Worm (Caenorhabditis elegans) whole organism, L1 larva: ENCODE results near the gene ctps-1.

Experiments used
- C04F5.9 ChIP-seq: sonication (generic microtip); optimal IDR thresholded peaks from 2 replicates; lab custom pipeline; 2016; ENCODE audit warnings: missing genetic modification characterization, missing compliant biosample characterization
- C16A3.4 ChIP-seq: fragments of 150-350 bp; optimal IDR thresholded peaks from 2 replicates; lab custom pipeline; 2014; ENCODE audit warnings: missing biosample characterization, missing genetic modification characterization
- alr-1 ChIP-seq: fragments of 200-800 bp; sonication (Bioruptor generic); optimal IDR thresholded peaks from 2 replicates; lab custom pipeline; 2018; ENCODE audit warnings: borderline replicate concordance, mild to moderate bottlenecking, missing genetic modification characterization, missing compliant biosample characterization
- aly-2 ChIP-seq: fragments of 150-350 bp; optimal IDR thresholded peaks from 2 replicates; lab custom pipeline; 2014; ENCODE audit warnings: missing biosample characterization, missing genetic modification characterization
- blmp-1 ChIP-seq: fragments of 150-350 bp; optimal IDR thresholded peaks from 2 replicates; lab custom pipeline; 2014; ENCODE audit warnings: missing biosample characterization, missing genetic modification characterization
- ceh-63 ChIP-seq: fragments of 200-800 bp; sonication (Bioruptor generic); optimal IDR thresholded peaks from 2 replicates; lab custom pipeline; 2018; ENCODE audit warnings: mild to moderate bottlenecking, missing genetic modification characterization, missing compliant biosample characterization
- ceh-82 ChIP-seq, 3 experiments: fragments of 150-350 bp in 1 of 3; sonication (generic microtip) in 2 of 3; optimal IDR thresholded peaks; 2 replicates each; lab custom pipeline; 2014 to 2017; ENCODE audit warnings: missing biosample characterization in 3 of 3, missing genetic modification characterization in 3 of 3
- ceh-88 ChIP-seq: fragments of 200-800 bp; sonication (Bioruptor generic); IDR thresholded peaks from 2 replicates; pipeline ENCODE4 v1.3.6; 2022; ENCODE audit warnings: missing genetic modification characterization, missing compliant biosample characterization
- ceh-90 ChIP-seq: sonication (generic microtip); optimal IDR thresholded peaks from 2 replicates; lab custom pipeline; 2016; ENCODE audit warnings: missing genetic modification characterization, missing compliant biosample characterization
- ces-1 ChIP-seq: fragments of 150-350 bp; optimal IDR thresholded peaks from 2 replicates; lab custom pipeline; 2014; ENCODE audit warnings: missing biosample characterization, missing genetic modification reagents, missing genetic modification characterization
- dpl-1 ChIP-seq, 3 experiments: fragments of 150-350 bp in 2 of 3; sonication (generic microtip) in 1 of 3; optimal IDR thresholded peaks; 2 replicates each; lab custom pipeline; 2014 to 2017; ENCODE audit warnings: missing biosample characterization in 3 of 3, missing genetic modification characterization in 3 of 3, missing genetic modification reagents in 3 of 3
- efl-1 ChIP-seq, 4 experiments: fragments of 150-350 bp; optimal IDR thresholded peaks in 3 of 4; peaks in 1 of 4; 1 replicate in 1 of 4; 2 replicates in 3 of 4; lab custom pipeline; 2014; ENCODE audit warnings: missing biosample characterization in 2 of 4, missing genetic modification characterization in 2 of 4, missing genetic modification reagents in 2 of 4
- efl-3 ChIP-seq: fragments of 200-800 bp; sonication (Bioruptor generic); optimal IDR thresholded peaks from 2 replicates; lab custom pipeline; 2018; ENCODE audit warnings: mild to moderate bottlenecking, missing genetic modification characterization, missing compliant biosample characterization
- elt-2 ChIP-seq: sonication (generic microtip); optimal IDR thresholded peaks from 2 replicates; lab custom pipeline; 2016; ENCODE audit warnings: missing genetic modification characterization, mild to moderate bottlenecking, inconsistent platforms, missing compliant biosample characterization, missing genetic modification reagents
- fkh-8 ChIP-seq: sonication (generic microtip); optimal IDR thresholded peaks from 2 replicates; lab custom pipeline; 2016; ENCODE audit warnings: mild to moderate bottlenecking, missing genetic modification characterization, missing compliant biosample characterization
- hlh-4 ChIP-seq: sonication (generic microtip); optimal IDR thresholded peaks from 2 replicates; lab custom pipeline; 2016; ENCODE audit warnings: mild to moderate bottlenecking, missing genetic modification characterization, missing compliant biosample characterization
- hpl-2 ChIP-seq: fragments of 150-350 bp; optimal IDR thresholded peaks from 2 replicates; lab custom pipeline; 2014; ENCODE audit warnings: missing biosample characterization, missing genetic modification reagents, missing genetic modification characterization
- isw-1 ChIP-seq: fragments of 200-800 bp; sonication (Bioruptor generic); IDR thresholded peaks from 2 replicates; pipeline ENCODE4 v1.3.6; 2022; ENCODE audit warnings: missing genetic modification characterization, missing compliant biosample characterization
- jun-1 ChIP-seq: fragments of 150-350 bp; optimal IDR thresholded peaks from 2 replicates; lab custom pipeline; 2014; ENCODE audit warnings: missing biosample characterization, missing genetic modification reagents, missing genetic modification characterization
- lin-14 ChIP-seq: fragments of 200-800 bp; sonication (Bioruptor generic); optimal IDR thresholded peaks from 2 replicates; lab custom pipeline; 2018; ENCODE audit warnings: mild to moderate bottlenecking, missing genetic modification characterization, moderate library complexity, missing compliant biosample characterization
- lin-15B ChIP-seq: fragments of 150-350 bp; sonication (generic microtip); optimal IDR thresholded peaks from 3 replicates; lab custom pipeline; 2014; ENCODE audit warnings: missing biosample characterization, missing genetic modification characterization
- lir-3 ChIP-seq: sonication (generic microtip); optimal IDR thresholded peaks from 2 replicates; lab custom pipeline; 2016; ENCODE audit warnings: mild to moderate bottlenecking, missing genetic modification characterization, moderate library complexity, missing compliant biosample characterization; ENCODE audit not compliant: poor library complexity
- lsy-2 ChIP-seq, 2 experiments: fragments of 150-350 bp; optimal IDR thresholded peaks; 2 replicates each; lab custom pipeline; 2014; ENCODE audit warnings: missing biosample characterization in 2 of 2, missing genetic modification characterization in 2 of 2
- mab-9 ChIP-seq: fragments of 200-800 bp; sonication (Bioruptor generic); IDR thresholded peaks from 2 replicates; pipeline ENCODE4 v1.3.6; 2022; ENCODE audit warnings: missing genetic modification reagents, missing genetic modification characterization, missing compliant biosample characterization
- mdl-1 ChIP-seq, 2 experiments: fragments of 150-350 bp; optimal IDR thresholded peaks; 2 replicates each; lab custom pipeline; 2014 to 2017; ENCODE audit warnings: missing biosample characterization in 2 of 2, missing genetic modification characterization in 2 of 2, inconsistent platforms in 1 of 2
- mef-2 ChIP-seq: fragments of 150-350 bp; optimal IDR thresholded peaks from 2 replicates; lab custom pipeline; 2014; ENCODE audit warnings: missing biosample characterization, missing genetic modification characterization
- nhr-11 ChIP-seq: fragments of 150-350 bp; optimal IDR thresholded peaks from 2 replicates; lab custom pipeline; 2014; ENCODE audit warnings: missing biosample characterization, missing genetic modification characterization
- nhr-19 ChIP-seq: fragments of 200-800 bp; sonication (Bioruptor generic); conservative IDR thresholded peaks from 2 replicates; pipeline ENCODE4 v1.3.6; 2022; ENCODE audit warnings: missing genetic modification characterization, missing compliant biosample characterization
- nhr-20 ChIP-seq: sonication (generic microtip); optimal IDR thresholded peaks from 2 replicates; lab custom pipeline; 2016; ENCODE audit warnings: mild to moderate bottlenecking, missing genetic modification characterization, missing compliant biosample characterization
- nhr-237 ChIP-seq: fragments of 150-350 bp; optimal IDR thresholded peaks from 2 replicates; lab custom pipeline; 2014; ENCODE audit warnings: missing biosample characterization, missing genetic modification characterization
- nhr-28 ChIP-seq: fragments of 150-350 bp; optimal IDR thresholded peaks from 2 replicates; lab custom pipeline; 2014; ENCODE audit warnings: missing biosample characterization, missing genetic modification characterization
- nhr-47 ChIP-seq: sonication (generic microtip); optimal IDR thresholded peaks from 2 replicates; lab custom pipeline; 2016; ENCODE audit warnings: mild to moderate bottlenecking, missing genetic modification characterization, moderate library complexity, missing compliant biosample characterization
- nhr-77 ChIP-seq: fragments of 150-350 bp; optimal IDR thresholded peaks from 2 replicates; lab custom pipeline; 2014; ENCODE audit warnings: missing biosample characterization, missing genetic modification characterization
- nhr-85 ChIP-seq: sonication (generic microtip); peaks from one replicate; lab custom pipeline; 2016; ENCODE audit warnings: missing genetic modification characterization, inconsistent platforms, missing compliant biosample characterization
- nhr-90 ChIP-seq: sonication (generic microtip); optimal IDR thresholded peaks from 2 replicates; lab custom pipeline; 2016; ENCODE audit warnings: mild to moderate bottlenecking, missing genetic modification characterization, missing compliant biosample characterization; ENCODE audit not compliant: poor library complexity
- pag-3 ChIP-seq: sonication (generic microtip); optimal IDR thresholded peaks from 2 replicates; lab custom pipeline; 2017; ENCODE audit warnings: missing genetic modification characterization, mild to moderate bottlenecking, missing compliant biosample characterization, antibody characterized with exemption, borderline replicate concordance; ENCODE audit not compliant: insufficient read depth
- pqm-1 ChIP-seq: sonication (generic microtip); optimal IDR thresholded peaks from 3 replicates; lab custom pipeline; 2017; ENCODE audit warnings: missing biosample characterization, missing genetic modification characterization
- snpc-4 ChIP-seq: fragments of 150-350 bp; optimal IDR thresholded peaks from 2 replicates; lab custom pipeline; 2014; ENCODE audit warnings: missing biosample characterization, missing genetic modification characterization
- snu-23 ChIP-seq: sonication (generic microtip); optimal IDR thresholded peaks from 2 replicates; lab custom pipeline; 2016; ENCODE audit warnings: missing genetic modification characterization, missing compliant biosample characterization
- sup-37 ChIP-seq: fragments of 200-800 bp; sonication (Bioruptor generic); optimal IDR thresholded peaks from 2 replicates; lab custom pipeline; 2018; ENCODE audit warnings: mild to moderate bottlenecking, missing genetic modification characterization, missing compliant biosample characterization
- swsn-7 ChIP-seq: sonication (generic microtip); optimal IDR thresholded peaks from 2 replicates; lab custom pipeline; 2016; ENCODE audit warnings: missing genetic modification characterization, missing compliant biosample characterization
- tbx-2 ChIP-seq: sonication (generic microtip); optimal IDR thresholded peaks from 2 replicates; lab custom pipeline; 2016; ENCODE audit warnings: missing genetic modification characterization, missing compliant biosample characterization
- tlp-1 ChIP-seq: fragments of 150-350 bp; optimal IDR thresholded peaks from 2 replicates; lab custom pipeline; 2014; ENCODE audit warnings: missing biosample characterization, missing genetic modification characterization
- unc-130 ChIP-seq: fragments of 150-350 bp; optimal IDR thresholded peaks from 2 replicates; lab custom pipeline; 2017; ENCODE audit warnings: missing biosample characterization, missing genetic modification characterization, inconsistent platforms
- unc-30 ChIP-seq: sonication (generic microtip); optimal IDR thresholded peaks from 2 replicates; lab custom pipeline; 2017; ENCODE audit warnings: missing biosample characterization, missing genetic modification characterization
- unc-62 ChIP-seq: fragments of 150-350 bp; optimal IDR thresholded peaks from 2 replicates; lab custom pipeline; 2014; ENCODE audit warnings: missing biosample characterization, missing genetic modification reagents, missing genetic modification characterization
- unc-86 ChIP-seq: sonication (generic microtip); optimal IDR thresholded peaks from 2 replicates; lab custom pipeline; 2016; ENCODE audit warnings: missing genetic modification characterization, missing compliant biosample characterization
- vab-15 ChIP-seq: sonication (generic microtip); optimal IDR thresholded peaks from 2 replicates; lab custom pipeline; 2017; ENCODE audit warnings: missing genotype, mild to moderate bottlenecking, missing genetic modification characterization, missing compliant biosample characterization
- xbp-1 ChIP-seq: sonication (generic microtip); optimal IDR thresholded peaks from 2 replicates; lab custom pipeline; 2016; ENCODE audit warnings: missing genetic modification characterization, missing compliant biosample characterization
- zip-4 ChIP-seq: fragments of 200-800 bp; sonication (Bioruptor generic); optimal IDR thresholded peaks from 2 replicates; lab custom pipeline; 2018; ENCODE audit warnings: mild to moderate bottlenecking, missing genetic modification characterization, moderate library complexity, missing compliant biosample characterization
- ztf-11 ChIP-seq, 2 experiments: sonication (generic microtip); optimal IDR thresholded peaks; 2 replicates each; lab custom pipeline; 2016 to 2017; ENCODE audit warnings: missing genetic modification characterization in 2 of 2, missing biosample characterization in 1 of 2, missing compliant biosample characterization in 1 of 2
- ztf-4 ChIP-seq: fragments of 150-350 bp; optimal IDR thresholded peaks from 2 replicates; lab custom pipeline; 2014; ENCODE audit warnings: missing biosample characterization, missing genetic modification characterization

Gene ctps-1

DNA sequence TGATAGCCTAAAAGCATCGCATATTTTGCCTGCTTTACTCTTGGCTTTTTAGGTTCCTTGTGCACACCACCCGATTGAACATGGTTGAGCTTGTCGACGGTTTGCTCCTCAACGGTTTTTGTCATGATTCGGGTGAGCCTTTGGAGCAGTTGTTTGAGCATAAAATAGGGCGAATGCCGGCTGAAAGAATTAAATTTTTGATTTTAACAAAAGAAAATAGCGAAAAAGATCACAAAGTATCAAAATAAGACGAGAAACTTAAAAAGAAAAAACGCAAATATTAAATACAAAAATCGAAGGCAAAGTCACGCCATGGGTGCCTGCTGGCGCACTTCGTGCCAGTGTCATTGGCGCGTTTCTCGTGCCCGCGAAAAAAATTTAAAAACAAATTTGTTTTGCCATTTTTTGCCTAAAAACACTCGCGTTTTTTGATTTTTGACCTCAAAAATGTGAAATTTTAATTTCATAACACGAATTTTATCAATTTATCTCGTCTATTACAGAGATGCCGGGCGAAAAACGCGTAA lies at the start of gene ctps-1, which contains the start of gene pus-1:
Gene ctps-1 (plus strand): TSS at position 51 of the 527 bp plus-strand sequence.
Gene pus-1 (minus strand): TSS at position 125 of the 527 bp plus-strand sequence.
- TF ChIP-seq tlp-1 (tag; lab: Kevin White, UChicago) = no peak
- TF ChIP-seq ztf-11 (tag; optimal IDR thresholded peaks at IDR 0.05; lab: Kevin White, UChicago) = peak in 1 of 2 experiments; percentile 19
- peak; percentile 79 to 81 for TF ChIP-seq lsy-2 (tag; optimal IDR thresholded peaks at IDR 0.05; lab: Kevin White, UChicago)
- TF ChIP-seq nhr-47 (tag; lab: Kevin White, UChicago) = peak; percentile 87
- TF ChIP-seq hlh-4 (tag; lab: Kevin White, UChicago) = no peak
- no peak for TF ChIP-seq unc-62 (GFP tag; lab: Kevin White, UChicago)
- peak; percentile 27 for TF ChIP-seq unc-86 (tag; lab: Kevin White, UChicago)
- peak; percentile 73 to 83 (median 81) for TF ChIP-seq dpl-1 (GFP tag; optimal IDR thresholded peaks at IDR 0.05; lab: Kevin White, UChicago)
- TF ChIP-seq jun-1 (tag; lab: Kevin White, UChicago) = peak; percentile 33
- TF ChIP-seq aly-2 (tag; lab: Kevin White, UChicago) = peak; percentile 40
- no peak for TF ChIP-seq alr-1 (tag; lab: Kevin White, UChicago)
- TF ChIP-seq nhr-237 (tag; lab: Kevin White, UChicago) = no peak
- TF ChIP-seq C04F5.9 = no peak
- TF ChIP-seq lin-15B (tag; lab: Kevin White, UChicago) = peak; percentile 36
- TF ChIP-seq elt-2 (tag; lab: Kevin White, UChicago) = peak; percentile 18
- TF ChIP-seq xbp-1 (tag; lab: Kevin White, UChicago) = peak; percentile 63
- no peak for TF ChIP-seq sup-37 (GFP tag; lab: Kevin White, UChicago)
- no peak for TF ChIP-seq fkh-8 (tag; lab: Kevin White, UChicago)
- no peak for TF ChIP-seq mef-2 (tag; lab: Kevin White, UChicago)
- peak; percentile 9 for TF ChIP-seq nhr-77 (tag; lab: Kevin White, UChicago)
- peak; percentile 65 for TF ChIP-seq C16A3.4
- TF ChIP-seq pag-3 = no peak
- TF ChIP-seq snpc-4 (tag; lab: Kevin White, UChicago) = peak; percentile 84
- peak; percentile 78 for TF ChIP-seq nhr-19
- TF ChIP-seq nhr-28 = no peak
- peak in 1 of 2 experiments; percentile 68 for TF ChIP-seq mdl-1 (tag; optimal IDR thresholded peaks at IDR 0.05; lab: Kevin White, UChicago)
- TF ChIP-seq ztf-4 (tag; lab: Kevin White, UChicago) = no peak
- no peak for TF ChIP-seq ceh-88
- TF ChIP-seq blmp-1 (tag; lab: Kevin White, UChicago) = no peak
- TF ChIP-seq swsn-7 (tag; lab: Kevin White, UChicago) = peak; percentile 72
- TF ChIP-seq mab-9 (GFP tag; lab: Robert Waterston, UW) = peak; percentile 73
- no peak for TF ChIP-seq ceh-63 (GFP tag; lab: Kevin White, UChicago)
- peak; percentile 78 for TF ChIP-seq tbx-2 (tag; lab: Kevin White, UChicago)
- TF ChIP-seq efl-3 (GFP tag; lab: Kevin White, UChicago) = no peak
- peak; percentile 75 to 81 for TF ChIP-seq efl-1 (optimal IDR thresholded peaks at IDR 0.05; lab: Kevin White, UChicago)
- TF ChIP-seq efl-1 (GFP tag; optimal IDR thresholded peaks at IDR 0.05 in 1 of 2; lab: Kevin White, UChicago) = peak; percentile 82 to 98
- TF ChIP-seq pqm-1 (tag; lab: Kevin White, UChicago) = no peak
- TF ChIP-seq hpl-2 = peak; percentile 7
- peak; percentile 67 for TF ChIP-seq lin-14 (GFP tag; lab: Kevin White, UChicago)
- TF ChIP-seq ceh-90 (tag; lab: Kevin White, UChicago) = no peak
- peak; percentile 70 for TF ChIP-seq nhr-90 (tag; lab: Kevin White, UChicago)
- no peak for TF ChIP-seq vab-15 (tag; lab: Kevin White, UChicago)
- no peak for TF ChIP-seq ces-1 (GFP tag; lab: Kevin White, UChicago)
- no peak for TF ChIP-seq unc-30 (tag; lab: Kevin White, UChicago)
- TF ChIP-seq snu-23 (GFP tag; lab: Kevin White, UChicago) = peak; percentile 80
- peak; percentile 67 to 75 (median 70) for TF ChIP-seq ceh-82 (tag; optimal IDR thresholded peaks at IDR 0.05; lab: Kevin White, UChicago)
- no peak for TF ChIP-seq zip-4 (GFP tag; lab: Kevin White, UChicago)
- peak; percentile 74 for TF ChIP-seq nhr-20 (tag; lab: Kevin White, UChicago)
- no peak for TF ChIP-seq nhr-11 (tag; lab: Kevin White, UChicago)
- peak; percentile 60 for TF ChIP-seq isw-1 (GFP tag; lab: Robert Waterston, UW)
- no peak for TF ChIP-seq lir-3 (tag; lab: Kevin White, UChicago)
- peak; percentile 53 for TF ChIP-seq unc-130 (tag; lab: Kevin White, UChicago)
- TF ChIP-seq nhr-85 (tag; lab: Kevin White, UChicago) = peak; percentile 81
